Worm (Caenorhabditis elegans): ENCODE results near the gene math-42.

DNA sequence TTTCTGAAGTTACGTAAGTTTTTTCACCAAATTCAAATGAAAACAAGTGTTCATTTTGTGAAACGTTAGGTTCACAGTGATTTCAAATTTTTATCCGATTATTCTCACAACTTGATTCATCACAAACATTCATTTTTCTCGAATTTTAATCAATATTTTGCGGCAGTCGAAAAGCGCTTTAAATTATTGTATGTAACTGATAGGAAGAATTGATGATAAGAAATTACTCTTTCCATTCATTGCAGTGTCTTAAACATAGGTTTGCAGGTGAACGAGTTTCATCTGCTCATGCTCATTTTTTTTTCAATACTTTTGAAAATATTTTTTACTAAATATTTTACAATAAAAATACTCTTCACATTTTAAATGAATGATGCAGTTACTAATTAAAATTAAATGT, 52.7 kb downstream of the math-42 start:
- TF ChIP-seq sea-1 (GFP tag; conservative IDR thresholded peaks at IDR 0.05) = no peak
- TF ChIP-seq ama-1 (optimal IDR thresholded peaks at IDR 0.05) = no peak
- TF ChIP-seq ceh-36 (tag; optimal IDR thresholded peaks at IDR 0.05) = no peak
- TF ChIP-seq hnd-1 (tag; optimal IDR thresholded peaks at IDR 0.05) = no peak
- no peak for TF ChIP-seq tra-4 (tag; optimal IDR thresholded peaks at IDR 0.05)
- no peak for TF ChIP-seq flt-1 (GFP tag; IDR thresholded peaks at IDR 0.05)
- TF ChIP-seq tbx-11 (GFP tag; IDR thresholded peaks at IDR 0.05) = no peak

All from whole organism, early embryonic.